Fruit fly (Drosophila melanogaster): Measurements from ENCODE around the gene Aven.

The Aven gene

dm6 chrX:12670530-12671285 is 41.3 kb upstream of the Aven start:
- TF ChIP-seq psq (GFP tag; optimal IDR thresholded peaks at IDR 0.05) (peak; percentile 79), Dfd (GFP tag; optimal IDR thresholded peaks at IDR 0.05) (no peak), Hr83 (GFP tag; optimal IDR thresholded peaks at IDR 0.05; ENCODE audit: poor library complexity, severe bottlenecking) (no peak), sv (GFP tag; optimal IDR thresholded peaks at IDR 0.05) (no peak), CrebA (GFP tag; optimal IDR thresholded peaks at IDR 0.05; ENCODE audit: borderline replicate concordance) (no peak), GATAd (GFP tag; optimal IDR thresholded peaks at IDR 0.05) (no peak), Mio (GFP tag; optimal IDR thresholded peaks at IDR 0.05) (no peak)

- peak; percentile 71 for TF ChIP-seq h (GFP tag; optimal IDR thresholded peaks at IDR 0.05)
- peak; percentile 24 for TF ChIP-seq CG32264 (GFP tag; optimal IDR thresholded peaks at IDR 0.05)
- TF ChIP-seq OdsH (GFP tag; optimal IDR thresholded peaks at IDR 0.05), result peak; percentile 63
- no peak for TF ChIP-seq N (GFP tag; optimal IDR thresholded peaks at IDR 0.05)
- TF ChIP-seq tai (GFP tag; optimal IDR thresholded peaks at IDR 0.05), result no peak
- no peak for TF ChIP-seq Jra (GFP tag; optimal IDR thresholded peaks at IDR 0.05)
- peak; percentile 63 for TF ChIP-seq sv (GFP tag; optimal IDR thresholded peaks at IDR 0.05)
- peak; percentile 41 for TF ChIP-seq CrebA (GFP tag; optimal IDR thresholded peaks at IDR 0.05; ENCODE audit: borderline replicate concordance)
- peak; percentile 79 for TF ChIP-seq ey (GFP tag; optimal IDR thresholded peaks at IDR 0.05)
- peak; percentile 75 for TF ChIP-seq jim (GFP tag; optimal IDR thresholded peaks at IDR 0.05)
- TF ChIP-seq Hnf4 (GFP tag; optimal IDR thresholded peaks at IDR 0.05), result peak; percentile 65
- peak; percentile 94 for TF ChIP-seq psq (GFP tag; optimal IDR thresholded peaks at IDR 0.05)
- TF ChIP-seq lola (GFP tag; optimal IDR thresholded peaks at IDR 0.05), result no peak
- TF ChIP-seq Myc (optimal IDR thresholded peaks at IDR 0.05), result no peak
- peak; percentile 72 for TF ChIP-seq HLH106 (tag; optimal IDR thresholded peaks at IDR 0.05)
- TF ChIP-seq GATAd (GFP tag; optimal IDR thresholded peaks at IDR 0.05), result no peak
- TF ChIP-seq Dif (GFP tag; optimal IDR thresholded peaks at IDR 0.05; ENCODE audit: partially characterized antibody), result peak; percentile 1
- TF ChIP-seq brk (GFP tag; optimal IDR thresholded peaks at IDR 0.05), result peak; percentile 30
- TF ChIP-seq sage (GFP tag; optimal IDR thresholded peaks at IDR 0.05), result peak; percentile 16
- no peak for TF ChIP-seq Mio (GFP tag; optimal IDR thresholded peaks at IDR 0.05)
- no peak for TF ChIP-seq Rel (GFP tag; optimal IDR thresholded peaks at IDR 0.05)
- peak; percentile 51 for TF ChIP-seq Rel (tag; optimal IDR thresholded peaks at IDR 0.05)
- TF ChIP-seq dsf (GFP tag; optimal IDR thresholded peaks at IDR 0.05; ENCODE audit: borderline replicate concordance), result no peak
- peak; percentile 4 for TF ChIP-seq Dfd (GFP tag; optimal IDR thresholded peaks at IDR 0.05)
- TF ChIP-seq Abd-B (GFP tag; optimal IDR thresholded peaks at IDR 0.05), result no peak
- TF ChIP-seq Hr83 (GFP tag; optimal IDR thresholded peaks at IDR 0.05; ENCODE audit: poor library complexity, severe bottlenecking), result no peak
- TF ChIP-seq woc (GFP tag; optimal IDR thresholded peaks at IDR 0.05), result peak; percentile 60
- peak; percentile 44 for TF ChIP-seq Vsx2 (GFP tag; optimal IDR thresholded peaks at IDR 0.05; ENCODE audit: partially characterized antibody)
- TF ChIP-seq Hr78 (GFP tag; optimal IDR thresholded peaks at IDR 0.05), result no peak
- TF ChIP-seq rgr (GFP tag; optimal IDR thresholded peaks at IDR 0.05), result peak; percentile 73
- no peak for TF ChIP-seq usp (GFP tag; optimal IDR thresholded peaks at IDR 0.05)
- no peak for TF ChIP-seq pan (optimal IDR thresholded peaks at IDR 0.05)
- peak; percentile 35 for TF ChIP-seq dmrt93B (GFP tag; optimal IDR thresholded peaks at IDR 0.05)
- TF ChIP-seq Sp1 (GFP tag; optimal IDR thresholded peaks at IDR 0.05), result peak; percentile 58
- no peak for TF ChIP-seq dl (GFP tag; optimal IDR thresholded peaks at IDR 0.05; ENCODE audit: insufficient read depth in 1 of 2, partially characterized antibody in 2 of 2)
- TF ChIP-seq fru (GFP tag; optimal IDR thresholded peaks at IDR 0.05), result peak; percentile 65
- TF ChIP-seq foxo (GFP tag; optimal IDR thresholded peaks at IDR 0.05), result peak in 1 of 2 experiments; percentile 73
- peak; percentile 38 for TF ChIP-seq CG9705 (GFP tag; optimal IDR thresholded peaks at IDR 0.05)
- TF ChIP-seq br (GFP tag; optimal IDR thresholded peaks at IDR 0.05), result peak; percentile 54
Measured at dm6 chrX:12669659-12670488, 40.4 kb upstream of the Aven start.
